Worm (Caenorhabditis elegans) whole organism, L4 larva: ENCODE data around the gene chil-24.
"Not testable (repeated sequence)": the region's sequence is repeated elsewhere in the genome, so short reads cannot be mapped to it uniquely, and the experiment has no call there.

ENCODE experiments used
- ceh-32 ChIP-seq: sonication (generic microtip); optimal IDR thresholded peaks from 2 replicates; lab custom pipeline; 2016; ENCODE audit warnings: mild to moderate bottlenecking, missing genetic modification characterization, missing compliant biosample characterization; ENCODE audit not compliant: poor library complexity
- egl-27 ChIP-seq: sonication (generic microtip); optimal IDR thresholded peaks from 3 replicates; lab custom pipeline; 2017; ENCODE audit warnings: missing biosample characterization, missing genetic modification reagents, missing genetic modification characterization
- fkh-10 ChIP-seq: fragments of 150-350 bp; optimal IDR thresholded peaks from 2 replicates; lab custom pipeline; 2014; ENCODE audit warnings: missing biosample characterization, missing genetic modification reagents, missing genetic modification characterization
- gei-8 ChIP-seq: fragments of 200-800 bp; sonication (Bioruptor generic); optimal IDR thresholded peaks from 2 replicates; lab custom pipeline; 2018; ENCODE audit warnings: mild to moderate bottlenecking, missing genetic modification characterization, missing compliant biosample characterization
- lin-15B ChIP-seq: fragments of 150-350 bp; sonication (generic microtip); optimal IDR thresholded peaks from 3 replicates; lab custom pipeline; 2014; ENCODE audit warnings: missing biosample characterization, missing genetic modification characterization
- lin-39 ChIP-seq: fragments of 150-350 bp; optimal IDR thresholded peaks from 2 replicates; lab custom pipeline; 2014; ENCODE audit warnings: missing biosample characterization, missing genetic modification reagents, missing genetic modification characterization
- lir-3 ChIP-seq: sonication (generic microtip); optimal IDR thresholded peaks from 2 replicates; lab custom pipeline; 2016; ENCODE audit warnings: mild to moderate bottlenecking, missing genetic modification characterization, missing compliant biosample characterization
- mdl-1 ChIP-seq, 2 experiments: fragments of 150-350 bp in 1 of 2; sonication (generic microtip) in 1 of 2; optimal IDR thresholded peaks; 2 replicates each; lab custom pipeline; 2014 to 2017; ENCODE audit warnings: missing biosample characterization in 2 of 2, missing genetic modification characterization in 2 of 2
- mdt-29 ChIP-seq: fragments of 200-800 bp; sonication (Bioruptor generic); IDR thresholded peaks from 2 replicates; pipeline ENCODE4 v1.3.6; 2022; ENCODE audit warnings: missing genetic modification reagents, missing genetic modification characterization, missing compliant biosample characterization
- nhr-77 ChIP-seq: fragments of 150-350 bp; optimal IDR thresholded peaks from 2 replicates; lab custom pipeline; 2014; ENCODE audit warnings: missing biosample characterization, missing genetic modification characterization
- tag-97 ChIP-seq: fragments of 200-800 bp; sonication (Bioruptor generic); IDR thresholded peaks from 2 replicates; pipeline ENCODE4 v1.3.6; 2022; ENCODE audit warnings: missing genetic modification characterization, missing compliant biosample characterization
- unc-62 ChIP-seq, 3 experiments: fragments of 150-350 bp in 1 of 3; sonication (generic microtip); optimal IDR thresholded peaks in 2 of 3; peaks in 1 of 3; 1 replicate in 1 of 3; 2 replicates in 2 of 3; lab custom pipeline; 2014 to 2017; ENCODE audit warnings: missing biosample characterization in 3 of 3, missing genetic modification characterization in 3 of 3, missing genetic modification reagents in 3 of 3, missing genotype in 1 of 3

DNA sequence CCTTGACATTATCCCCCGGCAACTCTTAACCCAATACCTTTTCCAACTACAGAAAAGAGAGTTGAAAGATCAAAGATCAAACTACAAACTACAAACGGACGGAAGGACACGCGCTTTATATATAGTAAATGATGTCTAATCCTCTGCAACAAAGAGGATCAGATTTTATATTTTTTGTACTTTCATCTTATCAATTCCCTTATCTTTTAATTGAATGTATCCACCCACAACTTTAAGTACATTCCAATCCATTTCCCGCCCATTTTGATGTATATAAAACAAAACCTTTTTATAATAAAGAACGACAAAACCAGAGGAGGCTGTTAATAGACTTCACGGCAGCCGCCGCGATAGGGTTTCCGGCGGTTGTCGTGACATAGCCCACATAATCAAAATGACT is 48.7 kb downstream of the chil-24 start, which contains the start of gene sri-40:
- not testable (repeated sequence) for TF ChIP-seq unc-62 (GFP tag; optimal IDR thresholded peaks at IDR 0.05 in 1 of 2; lab: Kevin White, UChicago); unc-62 (tag; optimal IDR thresholded peaks at IDR 0.05; lab: Kevin White, UChicago); ceh-32 (tag; lab: Kevin White, UChicago); tag-97 (GFP tag; lab: Robert Waterston, UW); gei-8 (GFP tag; lab: Kevin White, UChicago); mdl-1 (tag; optimal IDR thresholded peaks at IDR 0.05; lab: Kevin White, UChicago); fkh-10 (GFP tag; lab: Kevin White, UChicago); egl-27; lin-15B (tag; lab: Kevin White, UChicago); lir-3 (tag; lab: Kevin White, UChicago); mdt-29 (GFP tag; lab: Robert Waterston, UW); lin-39 (tag; lab: Kevin White, UChicago); nhr-77
